Fruit fly (Drosophila melanogaster): ENCODE data around the gene Hr78.
A peak's percentile ranks its signal among the peaks of the same experiment; 100 is the strongest.

The Hr78 gene

dm6 chr3L:21490486-21490885, 6.8 kb downstream of the Hr78 start, which contains the start of gene Neu2:
Gene Neu2 (minus strand): TSS chr3L:21490586.
- no peak for TF ChIP-seq CG11617 (GFP tag; optimal IDR thresholded peaks at IDR 0.05)
- peak; percentile 28 for TF ChIP-seq kay (GFP tag; ENCODE audit: borderline replicate concordance)

dm6 chr3L:21485371-21485770, 11.9 kb downstream of the Hr78 start:
- TF ChIP-seq kay (GFP tag; ENCODE audit: borderline replicate concordance) = peak; percentile 4

DNA sequence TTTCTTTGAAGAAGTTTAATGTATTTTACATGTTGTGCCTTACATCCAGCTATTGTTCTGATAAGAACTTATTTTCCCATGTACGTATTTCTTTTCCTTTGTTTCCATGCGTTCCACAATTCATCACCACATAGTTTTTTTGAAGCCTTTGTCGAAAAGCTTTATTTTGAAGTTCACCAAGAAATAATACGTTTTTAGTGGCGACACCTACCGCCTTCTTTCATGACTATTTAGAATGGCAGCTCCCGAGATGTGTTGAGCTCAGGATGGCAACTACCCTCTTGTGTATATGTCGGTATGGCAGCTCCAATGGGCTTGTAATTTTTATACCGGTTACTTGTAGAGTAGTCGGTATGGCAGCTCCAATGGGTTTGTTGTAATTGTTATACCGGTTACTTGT, 13.5 kb downstream of the Hr78 start:
- TF ChIP-seq bab1 (GFP tag; optimal IDR thresholded peaks at IDR 0.05) (peak; percentile 70), toe (GFP tag; optimal IDR thresholded peaks at IDR 0.05) (peak; percentile 15), CG1620 (GFP tag; optimal IDR thresholded peaks at IDR 0.05) (no peak), ovo (GFP tag; optimal IDR thresholded peaks at IDR 0.05) (no peak), kay (GFP tag; ENCODE audit: borderline replicate concordance) (peak; percentile 32), cnc (optimal IDR thresholded peaks at IDR 0.05) (no peak)

DNA sequence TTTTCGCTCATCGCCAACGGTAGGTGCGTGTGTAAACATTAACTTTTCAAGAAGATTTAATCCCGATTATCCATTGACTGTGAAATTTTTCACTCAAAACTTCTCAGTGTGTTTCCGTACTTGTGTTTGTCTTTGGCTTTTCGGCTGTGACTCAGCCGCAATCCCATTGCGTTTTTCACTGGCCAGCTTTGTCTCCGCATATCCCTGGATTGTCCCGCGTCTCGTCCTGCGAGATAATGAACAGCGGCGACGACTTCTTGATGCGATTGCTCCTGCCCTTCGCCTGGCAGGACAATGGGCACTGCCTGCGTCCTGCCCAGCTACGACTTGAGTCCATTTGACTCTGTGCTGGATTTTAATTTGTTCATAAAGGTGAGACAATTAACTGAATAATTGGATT, 15.2 kb downstream of the Hr78 start:
- no peak for TF ChIP-seq ovo (GFP tag; optimal IDR thresholded peaks at IDR 0.05)
- no peak for TF ChIP-seq Hr96 (GFP tag; optimal IDR thresholded peaks at IDR 0.05)
- TF ChIP-seq Mnt (GFP tag; optimal IDR thresholded peaks at IDR 0.05) = no peak

DNA sequence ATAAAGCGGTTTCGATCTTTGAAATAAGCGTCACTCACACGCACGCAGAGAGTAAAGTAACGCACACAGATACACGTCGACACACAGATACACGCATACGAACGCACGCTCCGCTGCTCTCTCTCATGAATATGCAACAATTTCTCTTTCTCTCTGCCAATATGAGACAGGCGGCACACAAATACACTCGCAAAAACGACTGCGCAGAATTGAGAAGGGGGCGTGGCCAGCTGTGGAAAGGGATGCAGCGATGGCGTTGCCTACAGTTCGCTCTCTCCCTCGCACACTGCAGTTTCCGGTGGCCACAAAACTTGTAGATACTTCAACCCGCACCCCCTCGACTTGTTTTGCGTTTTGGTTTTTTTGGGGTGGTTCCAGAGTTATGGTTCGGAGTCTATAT, 17.7 kb downstream of the Hr78 start:
- no peak for TF ChIP-seq ovo (GFP tag; optimal IDR thresholded peaks at IDR 0.05)
- no peak for TF ChIP-seq bab1 (GFP tag; optimal IDR thresholded peaks at IDR 0.05)
- TF ChIP-seq CG14711 (tag; optimal IDR thresholded peaks at IDR 0.05) = no peak
- TF ChIP-seq kay (GFP tag; ENCODE audit: borderline replicate concordance) = no peak
- no peak for TF ChIP-seq Crg-1 (GFP tag; optimal IDR thresholded peaks at IDR 0.05)
- no peak for TF ChIP-seq CG5204 (GFP tag; optimal IDR thresholded peaks at IDR 0.05)
- TF ChIP-seq pad (GFP tag; optimal IDR thresholded peaks at IDR 0.05) = peak; percentile 22
- no peak for TF ChIP-seq Mnt (GFP tag; optimal IDR thresholded peaks at IDR 0.05)
- no peak for TF ChIP-seq cic (GFP tag; optimal IDR thresholded peaks at IDR 0.05)
- TF ChIP-seq CG7045 (GFP tag; optimal IDR thresholded peaks at IDR 0.05) = peak; percentile 57
- TF ChIP-seq CG12768 (GFP tag; optimal IDR thresholded peaks at IDR 0.05) = no peak
- no peak for TF ChIP-seq cnc (optimal IDR thresholded peaks at IDR 0.05)
- peak; percentile 21 for TF ChIP-seq Hr96 (GFP tag; optimal IDR thresholded peaks at IDR 0.05)
- TF ChIP-seq CG11617 (GFP tag; optimal IDR thresholded peaks at IDR 0.05) = peak; percentile 7
- TF ChIP-seq CG7101 (tag; optimal IDR thresholded peaks at IDR 0.05) = peak; percentile 20
- TF ChIP-seq Clk (GFP tag; optimal IDR thresholded peaks at IDR 0.05) = no peak
- no peak for TF ChIP-seq tj (GFP tag; optimal IDR thresholded peaks at IDR 0.05)
- TF ChIP-seq toe (GFP tag; optimal IDR thresholded peaks at IDR 0.05) = peak; percentile 19
- no peak for TF ChIP-seq CG1620 (GFP tag; optimal IDR thresholded peaks at IDR 0.05)
- TF ChIP-seq CG33017 (tag; optimal IDR thresholded peaks at IDR 0.05) = no peak

- TF ChIP-seq kay (GFP tag; ENCODE audit: borderline replicate concordance) (peak; percentile 72), pad (GFP tag; optimal IDR thresholded peaks at IDR 0.05) (no peak)
Measured at dm6 chr3L:21477866-21478265, 19.4 kb downstream of the Hr78 start.

DNA sequence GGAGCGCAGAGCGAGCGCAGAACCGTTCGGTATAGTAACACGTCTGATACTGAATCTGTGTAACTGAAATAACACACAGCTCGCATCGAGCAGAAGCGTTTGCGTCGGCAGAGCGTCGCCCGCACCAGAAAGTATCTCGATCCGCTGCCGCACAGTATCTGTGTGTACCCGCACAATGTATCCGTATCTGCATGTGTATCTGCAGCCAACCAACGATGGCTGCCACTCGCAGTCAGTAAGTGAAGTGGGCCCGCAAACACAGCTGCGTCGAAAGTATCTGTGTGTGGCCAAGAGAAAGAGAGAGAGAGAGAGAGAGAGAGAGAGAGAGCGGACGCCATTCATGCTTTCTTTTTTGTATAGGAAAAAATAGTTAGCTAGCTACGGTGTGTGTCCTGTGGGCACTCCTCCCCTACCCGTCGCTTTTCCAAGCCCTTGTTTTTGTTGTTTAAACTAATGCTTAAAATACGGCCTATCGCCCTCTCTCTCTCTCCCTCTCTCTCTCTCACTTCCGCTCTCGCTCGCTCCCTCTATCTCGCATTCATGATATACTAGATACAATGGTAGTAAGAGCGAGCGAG, 20.8 kb downstream of the Hr78 start, which contains the start of gene croc:
Gene croc (minus strand): TSS at position 51 of the 578 bp plus-strand sequence.
- TF ChIP-seq kay (GFP tag; ENCODE audit: borderline replicate concordance) (no peak), CG14711 (tag; optimal IDR thresholded peaks at IDR 0.05) (no peak), ovo (GFP tag; optimal IDR thresholded peaks at IDR 0.05) (no peak)

DNA sequence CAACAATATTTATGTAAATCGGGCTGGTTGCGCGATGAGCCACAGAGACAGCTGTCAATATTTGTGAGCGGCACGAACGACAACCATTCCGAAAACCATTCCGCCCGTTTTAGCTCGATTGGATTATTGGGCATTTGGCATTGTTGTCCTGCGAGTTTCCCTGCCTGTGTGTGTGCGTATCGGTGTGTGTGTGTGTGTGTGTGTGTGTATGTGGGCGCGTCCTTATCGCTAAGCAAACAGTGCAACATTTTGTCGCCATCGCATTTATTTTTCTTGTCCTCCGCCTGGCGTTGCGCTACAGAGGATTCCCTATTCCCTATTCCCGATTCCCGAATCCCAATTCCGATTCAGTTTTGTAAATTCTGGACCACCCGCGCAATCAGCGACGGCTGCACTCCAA, 25.4 kb downstream of the Hr78 start:
- TF ChIP-seq kay (GFP tag; ENCODE audit: borderline replicate concordance) (no peak), CG7045 (GFP tag; optimal IDR thresholded peaks at IDR 0.05) (no peak), Clk (GFP tag; optimal IDR thresholded peaks at IDR 0.05) (no peak)

All from whole organism, adult.